Fruit fly (Drosophila melanogaster): Measurements from ENCODE around the gene mthl7.

The mthl7 gene

DNA sequence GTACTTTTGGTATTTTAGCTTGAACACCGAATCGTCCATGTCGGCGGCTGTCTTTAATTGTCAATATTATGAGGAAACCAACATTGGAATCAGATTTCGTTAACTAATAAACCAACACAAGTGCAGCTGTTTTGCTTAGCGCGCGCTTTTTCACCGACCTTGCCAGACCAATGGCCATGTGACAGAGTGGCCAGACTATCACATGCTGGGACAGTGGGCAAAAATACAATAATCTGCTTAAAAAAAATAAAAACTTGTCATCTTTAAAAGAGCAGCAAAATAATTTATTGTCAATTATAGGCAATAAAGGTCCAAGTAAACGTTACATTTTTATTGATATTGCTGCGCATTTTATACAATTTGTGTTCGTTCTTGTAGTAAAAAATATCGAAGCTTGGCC, 4.5 kb downstream of the mthl7 start, which contains the start of gene RecQ4 (continued):
- TF ChIP-seq Sox100B (GFP tag; optimal IDR thresholded peaks at IDR 0.05) (no peak), Xrp1 (GFP tag; IDR thresholded peaks at IDR 0.05) (0 out of 2 replicates have a peak, but pooled peaks have one; percentile 15), tin (GFP tag; optimal IDR thresholded peaks at IDR 0.05) (peak; percentile 25), inv (GFP tag; IDR thresholded peaks at IDR 0.05; ENCODE audit: partially characterized antibody) (peak; percentile 29; the same call in 1 of the 2 replicates), chif (GFP tag; optimal IDR thresholded peaks at IDR 0.05) (no peak), Mes4 (GFP tag; optimal IDR thresholded peaks at IDR 0.05) (no peak), CG11696 (GFP tag; IDR thresholded peaks at IDR 0.05) (no peak), CG6791 (GFP tag; IDR thresholded peaks at IDR 0.05; ENCODE audit: partially characterized antibody) (peak; percentile 37; the same call in 1 of the 3 replicates), HmgD (GFP tag; optimal IDR thresholded peaks at IDR 0.05) (peak; percentile 48), CG13894 (tag; optimal IDR thresholded peaks at IDR 0.05) (no peak), p53 (GFP tag; optimal IDR thresholded peaks at IDR 0.05) (no peak), CG34376 (GFP tag; optimal IDR thresholded peaks at IDR 0.05) (no peak), lab (GFP tag; optimal IDR thresholded peaks at IDR 0.05) (no peak), E2f2 (GFP tag; IDR thresholded peaks at IDR 0.05) (peak; percentile 97), pho (GFP tag; optimal IDR thresholded peaks at IDR 0.05) (no peak), wek (GFP tag; optimal IDR thresholded peaks at IDR 0.05) (no peak), twi (tag; optimal IDR thresholded peaks at IDR 0.05) (no peak), CG1832 (GFP tag; optimal IDR thresholded peaks at IDR 0.05) (no peak), Dek (tag; optimal IDR thresholded peaks at IDR 0.05) (no peak), CG42726 (GFP tag; IDR thresholded peaks at IDR 0.05; ENCODE audit: partially characterized antibody) (peak; percentile 52; the same call in 1 of the 2 replicates), CG17568 (GFP tag; optimal IDR thresholded peaks at IDR 0.05) (no peak), C15 (GFP tag; IDR thresholded peaks at IDR 0.05) (no peak), ato (GFP tag; IDR thresholded peaks at IDR 0.05; ENCODE audit: partially characterized antibody) (no peak), Atf3 (GFP tag; optimal IDR thresholded peaks at IDR 0.05) (no peak), al (GFP tag; IDR thresholded peaks at IDR 0.05) (no peak), Rx (GFP tag; IDR thresholded peaks at IDR 0.05) (no peak), maf-S (GFP tag; optimal IDR thresholded peaks at IDR 0.05) (no peak), Six4 (GFP tag; optimal IDR thresholded peaks at IDR 0.05) (no peak), vvl (GFP tag; IDR thresholded peaks at IDR 0.05) (peak; percentile 19; the same call in 1 of the 2 replicates), caup (GFP tag; optimal IDR thresholded peaks at IDR 0.05; ENCODE audit: severe bottlenecking) (no peak), ap (GFP tag; IDR thresholded peaks at IDR 0.05) (no peak), Hmx (GFP tag; optimal IDR thresholded peaks at IDR 0.05) (no peak), zen2 (GFP tag; IDR thresholded peaks at IDR 0.05; ENCODE audit: partially characterized antibody) (no peak), ssp (GFP tag; IDR thresholded peaks at IDR 0.05) (no peak), tll (GFP tag; optimal IDR thresholded peaks at IDR 0.05) (no peak), CG34422 (GFP tag; IDR thresholded peaks at IDR 0.05) (no peak), CG14710 (tag; optimal IDR thresholded peaks at IDR 0.05) (peak; percentile 32), Hsf (GFP tag; optimal IDR thresholded peaks at IDR 0.05) (no peak), B-H2 (GFP tag; optimal IDR thresholded peaks at IDR 0.05) (no peak)

DNA sequence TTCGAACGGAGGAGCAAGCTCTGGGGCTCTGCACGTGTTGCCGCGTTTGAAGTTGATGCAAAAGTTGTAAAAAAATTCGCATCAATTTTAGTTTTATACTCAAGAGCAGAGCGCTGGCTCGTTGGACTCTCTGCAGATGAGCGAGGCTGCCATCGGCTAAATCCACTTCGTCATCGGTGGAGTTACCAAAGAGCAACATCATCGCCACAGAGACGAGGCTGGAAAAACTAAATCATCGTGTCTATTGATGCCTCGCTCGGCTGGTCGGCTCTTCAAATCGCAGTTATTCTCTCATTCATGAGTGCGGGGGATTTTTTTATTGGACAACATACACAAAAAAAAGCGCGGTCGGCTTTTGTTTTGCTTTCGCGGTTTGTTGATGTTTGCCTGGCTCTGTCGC, 14.9 kb downstream of the mthl7 start, which contains the start of gene CG13675:
CG13675 (minus strand) TSS at position 83 of the 400 bp plus-strand sequence.
- TF ChIP-seq chinmo (GFP tag; IDR thresholded peaks at IDR 0.05; ENCODE audit: partially characterized antibody) (0 out of 4 replicates have a peak, but pooled peaks have one; percentile 50), dmrt99B (tag; optimal IDR thresholded peaks at IDR 0.05) (no peak), sens (GFP tag) (peak; percentile 21), Deaf1 (tag; optimal IDR thresholded peaks at IDR 0.05) (peak; percentile 67)
